Fruit fly (Drosophila melanogaster): ENCODE data around the gene cindr.

Gene cindr

DNA sequence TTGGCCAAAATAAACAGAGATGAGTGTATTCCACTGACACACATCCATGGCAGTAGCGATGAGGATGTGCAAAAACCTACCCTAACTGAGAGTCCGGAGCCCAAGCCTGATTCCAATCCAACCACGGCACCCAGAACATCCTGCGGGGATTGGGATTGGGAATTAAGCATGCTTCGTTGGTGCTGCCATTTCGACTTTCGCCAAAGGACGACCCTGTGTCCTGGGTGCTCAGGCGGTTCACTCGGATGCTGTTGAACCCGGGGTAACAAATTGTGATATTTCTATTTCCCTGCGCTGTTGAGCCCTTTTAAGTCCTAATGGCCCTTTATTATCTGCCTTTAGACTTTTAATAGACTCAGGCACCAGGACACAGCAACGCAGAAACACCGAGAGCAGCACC lies 46.8 kb downstream of the cindr start:
- TF ChIP-seq Sp1 (GFP tag; optimal IDR thresholded peaks at IDR 0.05) (no peak), ey (GFP tag; optimal IDR thresholded peaks at IDR 0.05) (no peak), Hnf4 (GFP tag; optimal IDR thresholded peaks at IDR 0.05) (no peak), Abd-B (GFP tag; optimal IDR thresholded peaks at IDR 0.05) (no peak), pan (optimal IDR thresholded peaks at IDR 0.05) (no peak), br (GFP tag; optimal IDR thresholded peaks at IDR 0.05) (no peak), Hr83 (GFP tag; optimal IDR thresholded peaks at IDR 0.05; ENCODE audit: poor library complexity, severe bottlenecking) (no peak), woc (GFP tag; optimal IDR thresholded peaks at IDR 0.05) (no peak), psq (GFP tag; optimal IDR thresholded peaks at IDR 0.05) (no peak)

- no peak for TF ChIP-seq GATAd (GFP tag; optimal IDR thresholded peaks at IDR 0.05)
Observed at dm6 chr3R:30856596-30856995, 48.2 kb downstream of the cindr start.

- TF ChIP-seq Dif (GFP tag; optimal IDR thresholded peaks at IDR 0.05; ENCODE audit: partially characterized antibody) (no peak), Hr83 (GFP tag; optimal IDR thresholded peaks at IDR 0.05; ENCODE audit: poor library complexity, severe bottlenecking) (no peak)
Observed at dm6 chr3R:30859901-30860560, 51.6 kb downstream of the cindr start.

DNA sequence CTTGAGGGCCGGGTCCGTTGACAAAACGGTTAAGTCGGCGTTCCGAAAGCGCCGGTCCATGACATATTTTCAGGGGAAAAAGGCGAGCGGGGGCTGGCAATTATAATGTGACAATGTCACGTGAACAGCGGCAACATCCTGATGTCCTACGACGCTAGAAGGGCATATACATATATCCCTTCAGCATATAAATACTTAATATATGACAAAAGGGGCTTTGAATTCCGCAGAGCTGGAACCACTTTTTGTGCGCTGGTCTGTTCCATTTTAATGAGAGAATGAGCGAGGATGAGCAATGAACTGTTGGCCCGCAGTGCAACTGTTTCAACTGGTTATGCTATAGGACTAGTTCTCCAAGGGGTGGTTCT lies 52.1 kb downstream of the cindr start:
- no peak for TF ChIP-seq tai (GFP tag; optimal IDR thresholded peaks at IDR 0.05)
- no peak for TF ChIP-seq Vsx2 (GFP tag; optimal IDR thresholded peaks at IDR 0.05; ENCODE audit: partially characterized antibody)
- TF ChIP-seq dl (GFP tag; optimal IDR thresholded peaks at IDR 0.05; ENCODE audit: insufficient read depth in 1 of 2, partially characterized antibody in 2 of 2): no peak
- no peak for TF ChIP-seq lola (GFP tag; optimal IDR thresholded peaks at IDR 0.05)

DNA sequence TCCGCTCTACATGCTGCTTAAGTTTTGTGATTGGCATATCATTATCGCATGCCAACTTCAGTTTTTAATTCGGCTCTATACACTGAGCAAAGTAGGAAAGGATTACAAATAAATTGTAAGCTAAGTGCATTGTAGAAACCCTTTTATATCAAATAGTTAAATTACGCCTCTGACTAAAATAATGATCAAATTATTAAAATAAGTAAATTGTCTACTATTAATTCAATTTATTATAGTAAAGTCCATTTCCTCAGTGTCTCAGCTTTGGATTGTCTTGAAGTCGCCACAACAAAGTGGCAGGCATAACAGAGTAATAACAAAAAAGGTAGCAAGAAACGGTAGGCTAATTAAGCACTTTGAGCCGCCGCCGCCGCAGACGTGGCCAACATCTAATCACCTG lies 54.1 kb downstream of the cindr start:
- TF ChIP-seq Myc (optimal IDR thresholded peaks at IDR 0.05) (no peak), OdsH (GFP tag; optimal IDR thresholded peaks at IDR 0.05) (no peak), Sp1 (GFP tag; optimal IDR thresholded peaks at IDR 0.05) (no peak), ey (GFP tag; optimal IDR thresholded peaks at IDR 0.05) (no peak), CG9705 (GFP tag; optimal IDR thresholded peaks at IDR 0.05) (no peak), Hr83 (GFP tag; optimal IDR thresholded peaks at IDR 0.05; ENCODE audit: poor library complexity, severe bottlenecking) (no peak), CG32264 (GFP tag; optimal IDR thresholded peaks at IDR 0.05) (no peak), dl (GFP tag; optimal IDR thresholded peaks at IDR 0.05; ENCODE audit: insufficient read depth in 1 of 2, partially characterized antibody in 2 of 2) (no peak), Rel (GFP tag; optimal IDR thresholded peaks at IDR 0.05) (no peak), Rel (tag; optimal IDR thresholded peaks at IDR 0.05) (no peak), jim (GFP tag; optimal IDR thresholded peaks at IDR 0.05) (no peak)

- no peak for TF ChIP-seq N (GFP tag; optimal IDR thresholded peaks at IDR 0.05)
- no peak for TF ChIP-seq Sp1 (GFP tag; optimal IDR thresholded peaks at IDR 0.05)
- TF ChIP-seq Hr78 (GFP tag; optimal IDR thresholded peaks at IDR 0.05): no peak
- no peak for TF ChIP-seq CG32264 (GFP tag; optimal IDR thresholded peaks at IDR 0.05)
Observed at dm6 chr3R:30863971-30864370, 55.6 kb downstream of the cindr start.

DNA sequence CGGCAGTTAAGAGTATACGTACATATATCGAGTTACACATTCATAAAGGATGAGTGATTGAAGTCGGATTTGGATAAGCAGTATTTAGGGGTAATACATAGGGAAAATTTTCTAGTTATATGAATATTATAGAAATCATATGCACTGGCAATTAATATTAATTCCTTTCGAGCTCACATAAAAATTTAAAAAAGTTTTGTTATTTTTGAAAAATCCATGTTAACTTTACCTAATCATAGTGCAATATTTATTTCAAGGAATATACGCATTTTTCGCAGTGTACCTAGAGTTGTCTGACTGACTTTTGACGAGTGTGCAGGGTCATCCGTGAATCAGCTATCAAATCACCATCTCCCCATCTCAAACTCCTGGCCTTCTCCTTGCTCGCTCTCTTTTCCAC lies 56.0 kb downstream of the cindr start:
- TF ChIP-seq woc (GFP tag; optimal IDR thresholded peaks at IDR 0.05) (no peak), brk (GFP tag; optimal IDR thresholded peaks at IDR 0.05) (no peak), Myc (optimal IDR thresholded peaks at IDR 0.05) (no peak), dmrt93B (GFP tag; optimal IDR thresholded peaks at IDR 0.05) (no peak), foxo (GFP tag; optimal IDR thresholded peaks at IDR 0.05) (no peak), dsf (GFP tag; optimal IDR thresholded peaks at IDR 0.05; ENCODE audit: borderline replicate concordance) (no peak), Hr78 (GFP tag; optimal IDR thresholded peaks at IDR 0.05) (no peak), Dif (GFP tag; optimal IDR thresholded peaks at IDR 0.05; ENCODE audit: partially characterized antibody) (no peak), CG9705 (GFP tag; optimal IDR thresholded peaks at IDR 0.05) (no peak), Dfd (GFP tag; optimal IDR thresholded peaks at IDR 0.05) (no peak)

All from whole organism, wandering third instar larva.